Fruit fly (Drosophila melanogaster) Kc167 (cell line): ENCODE measurements around the gene CG11122.

Experiments
- psq ChIP-seq: fragments of >200 bp; optimal IDR thresholded peaks from 2 replicates; lab custom pipeline; 2017; ENCODE audit warnings: missing external identifiers
- ttk ChIP-seq: sonication (Bioruptor generic); optimal IDR thresholded peaks from 2 replicates; lab custom pipeline; 2017; ENCODE audit warnings: missing external identifiers

DNA sequence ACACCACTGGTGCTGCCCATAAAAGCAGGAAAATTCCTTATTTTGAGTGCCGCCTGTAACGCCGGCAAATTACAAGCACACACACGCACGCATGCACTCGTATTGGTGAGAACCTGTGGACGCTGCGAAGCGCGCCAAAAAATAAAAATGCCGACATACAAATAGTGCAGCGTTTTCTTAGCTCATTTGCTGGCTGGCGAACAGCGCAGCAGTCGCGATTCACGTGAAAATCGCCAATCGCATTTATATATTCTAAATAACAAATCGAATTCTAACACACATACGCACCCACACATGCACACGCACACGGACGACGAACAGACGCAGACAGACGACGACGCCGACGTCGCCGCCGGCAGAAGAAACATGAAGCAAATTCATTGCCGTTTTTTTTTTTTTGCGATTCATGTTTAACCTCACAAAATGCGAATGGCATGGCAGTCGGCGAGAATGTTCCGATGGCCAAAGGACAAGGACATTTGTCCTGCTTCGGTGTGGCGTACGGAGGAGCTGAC, 23.1 kb upstream of the CG11122 start:
- TF ChIP-seq ttk (lab: Kevin White, UChicago) (no peak), psq (lab: Kevin White, UChicago) (no peak)
